Worm (Caenorhabditis elegans) whole organism, L3 larva: ENCODE measurements around the gene act-3.
A peak's percentile ranks its signal among the peaks of the same experiment; 100 is the strongest.

Experiments used
- R02D3.7 ChIP-seq: fragments of 150-350 bp; optimal IDR thresholded peaks from 2 replicates; lab custom pipeline; 2014; ENCODE audit warnings: missing biosample characterization, missing genetic modification characterization
- ZK546.5 ChIP-seq: sonication (generic microtip); optimal IDR thresholded peaks from 2 replicates; lab custom pipeline; 2017; ENCODE audit warnings: missing biosample characterization, missing genetic modification characterization
- aly-2 ChIP-seq: fragments of 150-350 bp; optimal IDR thresholded peaks from 2 replicates; lab custom pipeline; 2014; ENCODE audit warnings: missing biosample characterization, missing genetic modification characterization
- ama-1 ChIP-seq: fragments of 150-350 bp; optimal IDR thresholded peaks from 2 replicates; lab custom pipeline; 2018
- ceh-16 ChIP-seq: sonication (generic microtip); optimal IDR thresholded peaks from 2 replicates; lab custom pipeline; 2017; ENCODE audit warnings: missing biosample characterization, missing genetic modification characterization
- ceh-28 ChIP-seq: fragments of 150-350 bp; optimal IDR thresholded peaks from 2 replicates; lab custom pipeline; 2014; ENCODE audit warnings: missing biosample characterization, missing genetic modification reagents, missing genetic modification characterization
- ceh-82 ChIP-seq: fragments of 150-350 bp; optimal IDR thresholded peaks from 2 replicates; lab custom pipeline; 2014; ENCODE audit warnings: missing biosample characterization, missing genetic modification characterization
- ceh-9 ChIP-seq: sonication (generic microtip); optimal IDR thresholded peaks from 2 replicates; lab custom pipeline; 2018; ENCODE audit warnings: missing biosample characterization, missing genetic modification characterization
- daf-12 ChIP-seq: fragments of 150-350 bp; optimal IDR thresholded peaks from 2 replicates; lab custom pipeline; 2014; ENCODE audit warnings: missing biosample characterization, missing genetic modification reagents, missing genetic modification characterization
- egl-27 ChIP-seq: sonication (generic microtip); optimal IDR thresholded peaks from 4 replicates; lab custom pipeline; 2017; ENCODE audit warnings: missing biosample characterization, missing genetic modification reagents, missing genetic modification characterization
- egl-5 ChIP-seq: fragments of 150-350 bp; optimal IDR thresholded peaks from 2 replicates; lab custom pipeline; 2017; ENCODE audit warnings: missing biosample characterization, missing genetic modification reagents, missing genetic modification characterization, inconsistent platforms
- elt-1 ChIP-seq: fragments of 150-350 bp; optimal IDR thresholded peaks from 2 replicates; lab custom pipeline; 2014; ENCODE audit warnings: missing biosample characterization, missing genetic modification characterization
- elt-2 ChIP-seq: sonication (generic microtip); optimal IDR thresholded peaks from 2 replicates; lab custom pipeline; 2016; ENCODE audit warnings: missing genetic modification reagents, mild to moderate bottlenecking, missing genetic modification characterization, missing compliant biosample characterization
- fkh-10 ChIP-seq: sonication (generic microtip); optimal IDR thresholded peaks from 2 replicates; lab custom pipeline; 2017; ENCODE audit warnings: missing biosample characterization, missing genetic modification reagents, missing genetic modification characterization
- fkh-2 ChIP-seq: fragments of 150-350 bp; optimal IDR thresholded peaks from 2 replicates; lab custom pipeline; 2014; ENCODE audit warnings: missing biosample characterization, missing genetic modification reagents, missing genetic modification characterization
- fos-1 ChIP-seq: fragments of 150-350 bp; optimal IDR thresholded peaks from 2 replicates; lab custom pipeline; 2014; ENCODE audit warnings: missing biosample characterization, missing genetic modification characterization
- hmg-11 ChIP-seq: sonication (generic microtip); optimal IDR thresholded peaks from 2 replicates; lab custom pipeline; 2016; ENCODE audit warnings: missing genetic modification characterization, missing compliant biosample characterization
- jun-1 ChIP-seq: fragments of 150-350 bp; optimal IDR thresholded peaks from 2 replicates; lab custom pipeline; 2014; ENCODE audit warnings: missing biosample characterization, missing genetic modification reagents, missing genetic modification characterization
- lin-39 ChIP-seq: fragments of 150-350 bp; optimal IDR thresholded peaks from 2 replicates; lab custom pipeline; 2018; ENCODE audit warnings: missing biosample characterization, missing genetic modification reagents, missing genetic modification characterization
- lsy-12 ChIP-seq: sonication (generic microtip); optimal IDR thresholded peaks from 2 replicates; lab custom pipeline; 2016; ENCODE audit warnings: mild to moderate bottlenecking, missing genetic modification characterization, missing compliant biosample characterization
- mdl-1 ChIP-seq: fragments of 150-350 bp; optimal IDR thresholded peaks from 2 replicates; lab custom pipeline; 2014; ENCODE audit warnings: missing biosample characterization, missing genetic modification characterization
- mml-1 ChIP-seq: fragments of 150-350 bp; sonication (generic microtip); optimal IDR thresholded peaks from 3 replicates; lab custom pipeline; 2014; ENCODE audit warnings: missing biosample characterization, missing genetic modification characterization
- nhr-23 ChIP-seq: fragments of 150-350 bp; optimal IDR thresholded peaks from 2 replicates; lab custom pipeline; 2014; ENCODE audit warnings: missing biosample characterization, missing genetic modification reagents, missing genetic modification characterization
- nhr-237 ChIP-seq: fragments of 150-350 bp; optimal IDR thresholded peaks from 2 replicates; lab custom pipeline; 2014; ENCODE audit warnings: missing biosample characterization, missing genetic modification characterization
- nhr-25 ChIP-seq: sonication (generic microtip); optimal IDR thresholded peaks from 2 replicates; lab custom pipeline; 2017; ENCODE audit warnings: missing biosample characterization, missing genetic modification characterization
- nhr-28 ChIP-seq: fragments of 150-350 bp; optimal IDR thresholded peaks from 2 replicates; lab custom pipeline; 2014; ENCODE audit warnings: missing biosample characterization, missing genetic modification characterization
- nhr-43 ChIP-seq: sonication (generic microtip); optimal IDR thresholded peaks from 2 replicates; lab custom pipeline; 2016; ENCODE audit warnings: mild to moderate bottlenecking, missing genetic modification characterization, missing compliant biosample characterization; ENCODE audit not compliant: poor library complexity, severe bottlenecking
- nhr-67 ChIP-seq: fragments of 150-350 bp; optimal IDR thresholded peaks from 2 replicates; lab custom pipeline; 2014; ENCODE audit warnings: missing biosample characterization, missing genetic modification characterization
- nhr-76 ChIP-seq: fragments of 150-350 bp; sonication (generic microtip); optimal IDR thresholded peaks from 5 replicates; lab custom pipeline; 2014; ENCODE audit warnings: missing biosample characterization, missing genetic modification characterization
- pha-4 ChIP-seq: fragments of 150-350 bp; optimal IDR thresholded peaks from 2 replicates; lab custom pipeline; 2014; ENCODE audit warnings: missing biosample characterization, missing genetic modification reagents, missing genetic modification characterization
- pqm-1 ChIP-seq: fragments of 150-350 bp; optimal IDR thresholded peaks from 2 replicates; lab custom pipeline; 2017; ENCODE audit warnings: missing biosample characterization, missing genetic modification characterization, inconsistent platforms
- sea-2 ChIP-seq: fragments of 150-350 bp; sonication (generic microtip); optimal IDR thresholded peaks from 4 replicates; lab custom pipeline; 2014; ENCODE audit warnings: missing biosample characterization, missing genetic modification reagents, missing genetic modification characterization
- skn-1 ChIP-seq: fragments of 150-350 bp; optimal IDR thresholded peaks from 2 replicates; lab custom pipeline; 2014; ENCODE audit warnings: missing biosample characterization, missing genetic modification characterization
- tbx-2 ChIP-seq: sonication (generic microtip); optimal IDR thresholded peaks from 2 replicates; lab custom pipeline; 2016; ENCODE audit warnings: mild to moderate bottlenecking, missing genetic modification characterization, missing compliant biosample characterization
- zag-1 ChIP-seq: fragments of 150-350 bp; optimal IDR thresholded peaks from 2 replicates; lab custom pipeline; 2014; ENCODE audit warnings: missing biosample characterization, missing genetic modification characterization
- ztf-11 ChIP-seq: fragments of 150-350 bp; optimal IDR thresholded peaks from 2 replicates; lab custom pipeline; 2014; ENCODE audit warnings: missing biosample characterization, missing genetic modification characterization

Gene act-3

ce11 chrV:11073354-11073753 lies 944 bp downstream of the act-3 start:
- TF ChIP-seq aly-2 (tag; lab: Kevin White, UChicago), result no peak
- TF ChIP-seq nhr-25, result no peak
- no peak for TF ChIP-seq zag-1 (tag; lab: Kevin White, UChicago)
- TF ChIP-seq R02D3.7 (tag; lab: Kevin White, UChicago), result no peak
- no peak for TF ChIP-seq ZK546.5
- TF ChIP-seq egl-5, result no peak
- TF ChIP-seq nhr-237 (tag; lab: Kevin White, UChicago), result no peak
- no peak for TF ChIP-seq jun-1
- TF ChIP-seq egl-27 (tag; lab: Kevin White, UChicago), result no peak

DNA sequence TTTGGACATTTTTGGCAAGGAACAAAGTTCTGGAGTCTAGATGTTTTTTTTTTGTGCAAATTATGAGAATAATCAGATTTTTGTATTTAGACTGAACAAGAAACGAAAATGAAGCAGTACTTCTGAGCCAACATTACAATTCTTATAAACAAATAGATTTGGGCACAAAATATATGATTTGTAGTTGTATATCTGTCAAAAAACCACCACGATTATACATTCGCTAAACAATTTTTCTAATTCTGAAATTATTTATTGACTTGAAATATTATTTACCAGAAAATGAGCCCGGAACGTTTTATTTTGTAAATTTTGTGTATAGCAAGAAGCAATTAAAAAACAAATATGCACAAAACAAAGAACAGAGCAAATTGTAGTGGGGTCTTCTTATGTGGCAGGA lies 2.8 kb downstream of the act-3 start:
- peak; percentile 20 for TF ChIP-seq ama-1
- no peak for TF ChIP-seq egl-5

ce11 chrV:11070388-11070787 lies 3.9 kb downstream of the act-3 start:
- TF ChIP-seq elt-1 (tag; lab: Kevin White, UChicago) (no peak), pha-4 (peak; percentile 62), egl-5 (no peak), R02D3.7 (tag; lab: Kevin White, UChicago) (no peak), lsy-12 (tag; lab: Kevin White, UChicago) (no peak), mdl-1 (no peak), ceh-9 (tag; lab: Kevin White, UChicago) (no peak), nhr-28 (no peak), ceh-28 (peak; percentile 66), nhr-25 (peak; percentile 36), jun-1 (peak; percentile 2), daf-12 (tag; lab: Kevin White, UChicago) (no peak), nhr-43 (peak; percentile 34), elt-2 (peak; percentile 54), pqm-1 (peak; percentile 47), zag-1 (tag; lab: Kevin White, UChicago) (no peak)

DNA sequence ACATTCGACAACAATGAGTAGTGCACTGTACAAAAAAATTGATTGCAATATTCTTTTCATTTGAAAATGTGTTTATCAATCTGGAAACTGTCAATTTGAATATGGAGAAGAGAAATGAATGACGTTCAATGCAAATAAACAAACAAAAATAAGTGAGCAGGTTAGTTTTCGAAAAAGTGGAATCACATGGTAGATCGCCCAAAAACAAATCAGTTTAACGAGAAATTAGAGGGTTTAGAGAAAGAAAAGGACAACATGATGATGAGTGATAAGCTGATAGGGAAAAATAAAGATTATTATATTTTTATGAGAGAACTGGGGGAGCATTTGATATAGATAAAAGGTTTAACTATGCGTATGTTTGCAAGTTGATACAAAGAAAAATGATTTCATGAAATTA lies 5.0 kb downstream of the act-3 start, which contains the start of gene T04C12.8:
T04C12.8 (minus strand) TSS at position 82 of the 400 bp plus-strand sequence.
- TF ChIP-seq pqm-1 (peak; percentile 99), jun-1 (peak; percentile 86), fkh-10 (GFP tag; lab: Kevin White, UChicago) (no peak), pha-4 (peak; percentile 83), elt-2 (peak; percentile 98)

DNA sequence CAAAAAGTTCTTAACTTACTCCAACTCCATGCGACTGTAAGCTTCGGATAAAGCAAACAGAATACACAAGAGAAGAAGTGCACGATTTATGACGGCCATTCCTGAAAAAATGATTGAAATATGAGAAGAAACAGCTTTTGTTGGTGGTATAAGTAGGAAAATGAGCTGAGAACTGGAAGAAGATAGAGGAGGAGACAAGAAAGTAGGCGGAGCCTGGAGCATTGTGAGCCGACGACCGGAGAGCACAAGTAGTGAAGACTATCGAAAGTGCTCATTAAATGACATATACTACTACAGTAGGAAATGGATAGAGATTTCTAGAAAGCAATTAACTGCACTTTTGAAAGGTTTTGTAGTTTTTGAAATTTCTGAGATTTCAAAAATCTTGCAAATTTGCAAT lies 8.8 kb downstream of the act-3 start, which contains the start of gene nlp-80:
nlp-80 (minus strand) TSS at position 101 of the 400 bp plus-strand sequence.
- TF ChIP-seq zag-1 (tag; lab: Kevin White, UChicago), result no peak
- no peak for TF ChIP-seq fkh-2 (tag; lab: Kevin White, UChicago)
- no peak for TF ChIP-seq nhr-76 (tag; lab: Kevin White, UChicago)
- TF ChIP-seq ztf-11, result no peak
- TF ChIP-seq jun-1, result no peak
- TF ChIP-seq ceh-9 (tag; lab: Kevin White, UChicago), result no peak
- no peak for TF ChIP-seq ZK546.5
- no peak for TF ChIP-seq ceh-82 (tag; lab: Kevin White, UChicago)
- TF ChIP-seq nhr-23 (tag; lab: Kevin White, UChicago), result no peak

ce11 chrV:11063115-11063514 lies 11.2 kb downstream of the act-3 start, which contains the start of gene T04C12.9:
T04C12.9 (minus strand) TSS chrV:11063215.
- no peak for TF ChIP-seq egl-5
- TF ChIP-seq lin-39 (tag; lab: Kevin White, UChicago), result no peak
- no peak for TF ChIP-seq aly-2 (tag; lab: Kevin White, UChicago)
- no peak for TF ChIP-seq skn-1 (tag; lab: Kevin White, UChicago)
- TF ChIP-seq egl-27 (tag; lab: Kevin White, UChicago), result no peak
- TF ChIP-seq nhr-23 (tag; lab: Kevin White, UChicago), result no peak
- no peak for TF ChIP-seq ztf-11
- TF ChIP-seq sea-2 (GFP tag; lab: Kevin White, UChicago), result no peak
- no peak for TF ChIP-seq ceh-16
- TF ChIP-seq ceh-82 (tag; lab: Kevin White, UChicago), result no peak
- TF ChIP-seq mml-1, result no peak
- no peak for TF ChIP-seq ZK546.5
- no peak for TF ChIP-seq nhr-67 (tag; lab: Kevin White, UChicago)
- TF ChIP-seq tbx-2 (tag; lab: Kevin White, UChicago), result no peak
- TF ChIP-seq nhr-43, result no peak
- no peak for TF ChIP-seq elt-2
- no peak for TF ChIP-seq zag-1 (tag; lab: Kevin White, UChicago)
- no peak for TF ChIP-seq pha-4
- no peak for TF ChIP-seq hmg-11
- no peak for TF ChIP-seq fos-1
